Worm (Caenorhabditis elegans) whole organism, L4 larva: ENCODE results near the gene poml-1.

Experiments
- F10B5.3 ChIP-seq: sonication (generic microtip); optimal IDR thresholded peaks from 2 replicates; lab custom pipeline; 2016; ENCODE audit warnings: mild to moderate bottlenecking, missing genetic modification characterization, missing compliant biosample characterization
- F49E8.2 ChIP-seq: sonication (generic microtip); optimal IDR thresholded peaks from 2 replicates; lab custom pipeline; 2016; ENCODE audit warnings: missing compliant biosample characterization, mild to moderate bottlenecking, missing genetic modification characterization, borderline replicate concordance
- R02D3.7 ChIP-seq: fragments of 150-350 bp; sonication (generic microtip); optimal IDR thresholded peaks from 3 replicates; lab custom pipeline; 2014; ENCODE audit warnings: missing biosample characterization, missing genetic modification characterization
- T20F7.1 ChIP-seq: fragments of 200-800 bp; sonication (Bioruptor generic); optimal IDR thresholded peaks from 2 replicates; lab custom pipeline; 2018; ENCODE audit warnings: mild to moderate bottlenecking, missing genetic modification characterization, missing compliant biosample characterization
- T26A8.4 ChIP-seq: fragments of 200-800 bp; sonication (Bioruptor generic); IDR thresholded peaks from 2 replicates; pipeline ENCODE4 v1.3.6; 2022; ENCODE audit warnings: missing genetic modification characterization, missing compliant biosample characterization
- Y105C5A.15 ChIP-seq: fragments of 200-800 bp; sonication (Bioruptor generic); IDR thresholded peaks from 2 replicates; pipeline ENCODE4 v1.3.6; 2022; ENCODE audit warnings: missing genetic modification characterization, missing compliant biosample characterization
- Y75B8A.6 ChIP-seq: fragments of 200-800 bp; sonication (Bioruptor generic); IDR thresholded peaks from 2 replicates; pipeline ENCODE4 v1.3.6; 2022; ENCODE audit warnings: missing genetic modification reagents, missing genetic modification characterization, missing compliant biosample characterization
- ZK546.5 ChIP-seq, 2 experiments: sonication (generic microtip); optimal IDR thresholded peaks; 2 replicates each; lab custom pipeline; 2017; ENCODE audit warnings: missing biosample characterization in 2 of 2, missing genetic modification characterization in 2 of 2
- aly-2 ChIP-seq: sonication (generic microtip); optimal IDR thresholded peaks from 2 replicates; lab custom pipeline; 2018; ENCODE audit warnings: missing biosample characterization, missing genetic modification characterization
- arid-1 ChIP-seq: fragments of 200-800 bp; sonication (Bioruptor generic); conservative IDR thresholded peaks from 2 replicates; pipeline ENCODE4 v1.3.6; 2022; ENCODE audit warnings: missing genetic modification reagents, missing genetic modification characterization, missing compliant biosample characterization
- attf-4 ChIP-seq: sonication (generic microtip); optimal IDR thresholded peaks from 3 replicates; lab custom pipeline; 2017; ENCODE audit warnings: missing biosample characterization, missing genetic modification characterization
- ceh-32 ChIP-seq: sonication (generic microtip); optimal IDR thresholded peaks from 2 replicates; lab custom pipeline; 2016; ENCODE audit warnings: mild to moderate bottlenecking, missing genetic modification characterization, missing compliant biosample characterization; ENCODE audit not compliant: poor library complexity
- ceh-44 ChIP-seq: fragments of 200-800 bp; sonication (Bioruptor generic); IDR thresholded peaks from 2 replicates; pipeline ENCODE4 v1.3.6; 2022; ENCODE audit warnings: missing genetic modification reagents, missing genetic modification characterization, missing compliant biosample characterization
- daf-16 ChIP-seq, 3 experiments: sonication (generic microtip); optimal IDR thresholded peaks; 2 replicates each; lab custom pipeline; 2016 to 2017; ENCODE audit warnings: missing genetic modification characterization in 3 of 3, missing genetic modification reagents in 3 of 3, mild to moderate bottlenecking in 2 of 3, missing compliant biosample characterization in 2 of 3, missing biosample characterization in 1 of 3, moderate library complexity in 1 of 3
- daf-19 ChIP-seq: fragments of 200-800 bp; sonication (Bioruptor generic); conservative IDR thresholded peaks from 2 replicates; pipeline ENCODE4 v1.3.6; 2022; ENCODE audit warnings: missing genetic modification characterization, missing compliant biosample characterization
- dmd-6 ChIP-seq: fragments of 200-800 bp; sonication (Bioruptor generic); IDR thresholded peaks from 2 replicates; pipeline ENCODE4 v1.3.6; 2022; ENCODE audit warnings: missing genetic modification reagents, missing genetic modification characterization, missing compliant biosample characterization
- dmd-8 ChIP-seq: fragments of 200-800 bp; sonication (Bioruptor generic); IDR thresholded peaks from 2 replicates; pipeline ENCODE4 v1.3.6; 2022; ENCODE audit warnings: missing genetic modification characterization, missing compliant biosample characterization
- dpl-1 ChIP-seq: fragments of 150-350 bp; optimal IDR thresholded peaks from 2 replicates; lab custom pipeline; 2014; ENCODE audit warnings: missing biosample characterization, missing genetic modification reagents, missing genetic modification characterization
- dve-1 ChIP-seq: sonication (generic microtip); optimal IDR thresholded peaks from 2 replicates; lab custom pipeline; 2017; ENCODE audit warnings: antibody characterized with exemption, mild to moderate bottlenecking, missing genetic modification characterization, missing compliant biosample characterization; ENCODE audit not compliant: insufficient read depth
- fos-1 ChIP-seq: fragments of 150-350 bp; optimal IDR thresholded peaks from 2 replicates; lab custom pipeline; 2014; ENCODE audit warnings: missing biosample characterization, missing genetic modification characterization
- gei-8 ChIP-seq: fragments of 200-800 bp; sonication (Bioruptor generic); optimal IDR thresholded peaks from 2 replicates; lab custom pipeline; 2018; ENCODE audit warnings: mild to moderate bottlenecking, missing genetic modification characterization, missing compliant biosample characterization
- hlh-30 ChIP-seq: sonication (generic microtip); optimal IDR thresholded peaks from 2 replicates; lab custom pipeline; 2017; ENCODE audit warnings: antibody characterized with exemption, mild to moderate bottlenecking, missing genetic modification characterization, missing compliant biosample characterization; ENCODE audit not compliant: insufficient read depth
- lin-1 ChIP-seq: fragments of 200-800 bp; sonication (Bioruptor generic); IDR thresholded peaks from 2 replicates; pipeline ENCODE4 v1.3.6; 2022; ENCODE audit warnings: missing genetic modification reagents, missing genetic modification characterization, missing compliant biosample characterization
- lin-13 ChIP-seq: fragments of 150-350 bp; optimal IDR thresholded peaks from 2 replicates; lab custom pipeline; 2014; ENCODE audit warnings: missing biosample characterization, missing genetic modification reagents, missing genetic modification characterization
- lin-15B ChIP-seq: fragments of 150-350 bp; sonication (generic microtip); optimal IDR thresholded peaks from 3 replicates; lab custom pipeline; 2014; ENCODE audit warnings: missing biosample characterization, missing genetic modification characterization
- lin-38 ChIP-seq: fragments of 200-800 bp; sonication (Bioruptor generic); IDR thresholded peaks from 2 replicates; pipeline ENCODE4 v1.3.6; 2022; ENCODE audit warnings: missing genetic modification reagents, missing genetic modification characterization, missing compliant biosample characterization
- lin-39 ChIP-seq: fragments of 150-350 bp; optimal IDR thresholded peaks from 2 replicates; lab custom pipeline; 2014; ENCODE audit warnings: missing biosample characterization, missing genetic modification reagents, missing genetic modification characterization
- lir-3 ChIP-seq: sonication (generic microtip); optimal IDR thresholded peaks from 2 replicates; lab custom pipeline; 2016; ENCODE audit warnings: mild to moderate bottlenecking, missing genetic modification characterization, missing compliant biosample characterization
- lsy-2 ChIP-seq, 2 experiments: fragments of 150-350 bp in 1 of 2; sonication (generic microtip) in 1 of 2; optimal IDR thresholded peaks; 2 replicates each; lab custom pipeline; 2014 to 2017; ENCODE audit warnings: missing biosample characterization in 2 of 2, missing genetic modification characterization in 2 of 2
- mdl-1 ChIP-seq, 2 experiments: fragments of 150-350 bp in 1 of 2; sonication (generic microtip) in 1 of 2; optimal IDR thresholded peaks; 2 replicates each; lab custom pipeline; 2014 to 2017; ENCODE audit warnings: missing biosample characterization in 2 of 2, missing genetic modification characterization in 2 of 2
- mep-1 ChIP-seq: fragments of 150-350 bp; sonication (generic microtip); optimal IDR thresholded peaks from 3 replicates; lab custom pipeline; 2014; ENCODE audit warnings: missing biosample characterization, missing genetic modification characterization
- mes-2 ChIP-seq: sonication (generic microtip); optimal IDR thresholded peaks from 2 replicates; lab custom pipeline; 2016; ENCODE audit warnings: missing genotype, mild to moderate bottlenecking, missing genetic modification characterization, missing compliant biosample characterization; ENCODE audit not compliant: poor library complexity, severe bottlenecking
- mxl-3 ChIP-seq: fragments of 200-800 bp; sonication (Bioruptor generic); optimal IDR thresholded peaks from 2 replicates; lab custom pipeline; 2018; ENCODE audit warnings: mild to moderate bottlenecking, missing genetic modification characterization, missing compliant biosample characterization
- nhr-10 ChIP-seq: fragments of 150-350 bp; optimal IDR thresholded peaks from 2 replicates; lab custom pipeline; 2014; ENCODE audit warnings: missing biosample characterization, missing genetic modification characterization
- nhr-102 ChIP-seq: sonication (generic microtip); optimal IDR thresholded peaks from 2 replicates; lab custom pipeline; 2016; ENCODE audit warnings: mild to moderate bottlenecking, missing genetic modification characterization, moderate library complexity, missing compliant biosample characterization
- nhr-237 ChIP-seq: sonication (generic microtip); optimal IDR thresholded peaks from 2 replicates; lab custom pipeline; 2017; ENCODE audit warnings: missing biosample characterization, missing genetic modification characterization
- nhr-28 ChIP-seq: fragments of 150-350 bp; optimal IDR thresholded peaks from 2 replicates; lab custom pipeline; 2014; ENCODE audit warnings: missing biosample characterization, missing genetic modification characterization
- nhr-41 ChIP-seq: fragments of 200-800 bp; sonication (Bioruptor generic); IDR thresholded peaks from 2 replicates; pipeline ENCODE4 v1.3.6; 2022; ENCODE audit warnings: missing genetic modification reagents, missing genetic modification characterization, missing compliant biosample characterization
- nhr-48 ChIP-seq: sonication (generic microtip); optimal IDR thresholded peaks from 2 replicates; lab custom pipeline; 2016; ENCODE audit warnings: mild to moderate bottlenecking, missing genetic modification characterization, missing compliant biosample characterization
- nhr-6 ChIP-seq: fragments of 150-350 bp; optimal IDR thresholded peaks from 2 replicates; lab custom pipeline; 2014; ENCODE audit warnings: missing biosample characterization, missing genetic modification characterization
- pha-4 ChIP-seq, 2 experiments: fragments of 150-350 bp in 1 of 2; fragments of 200-800 bp in 1 of 2; sonication (Bioruptor generic) in 1 of 2; IDR thresholded peaks in 1 of 2; optimal IDR thresholded peaks in 1 of 2; 2 replicates each; pipeline versions ENCODE4 v1.3.6 to Lab custom; 2014 to 2022; ENCODE audit warnings: missing genetic modification characterization in 2 of 2, missing genetic modification reagents in 2 of 2, missing biosample characterization in 1 of 2, missing compliant biosample characterization in 1 of 2
- php-3 ChIP-seq: fragments of 200-800 bp; sonication (Bioruptor generic); IDR thresholded peaks from 2 replicates; pipeline ENCODE4 v1.3.6; 2022; ENCODE audit warnings: missing genetic modification reagents, missing genetic modification characterization, missing compliant biosample characterization
- set-16 ChIP-seq: fragments of 200-800 bp; sonication (Bioruptor generic); IDR thresholded peaks from 2 replicates; pipeline ENCODE4 v1.3.6; 2022; ENCODE audit warnings: missing genetic modification reagents, missing genetic modification characterization, missing compliant biosample characterization
- snpc-4 ChIP-seq: fragments of 150-350 bp; optimal IDR thresholded peaks from 2 replicates; lab custom pipeline; 2014; ENCODE audit warnings: missing biosample characterization, missing genetic modification characterization
- spr-3 ChIP-seq: fragments of 200-800 bp; sonication (Bioruptor generic); optimal IDR thresholded peaks from 2 replicates; lab custom pipeline; 2018; ENCODE audit warnings: mild to moderate bottlenecking, missing genetic modification characterization, missing compliant biosample characterization
- unc-130 ChIP-seq: sonication (generic microtip); optimal IDR thresholded peaks from 2 replicates; lab custom pipeline; 2016; ENCODE audit warnings: missing genetic modification reagents, missing genetic modification characterization, missing compliant biosample characterization
- unc-39 ChIP-seq: sonication (generic microtip); optimal IDR thresholded peaks from 2 replicates; lab custom pipeline; 2017; ENCODE audit warnings: missing biosample characterization, missing genetic modification characterization
- unc-62 ChIP-seq, 3 experiments: fragments of 150-350 bp in 1 of 3; sonication (generic microtip); optimal IDR thresholded peaks in 2 of 3; peaks in 1 of 3; 1 replicate in 1 of 3; 2 replicates in 2 of 3; lab custom pipeline; 2014 to 2017; ENCODE audit warnings: missing biosample characterization in 3 of 3, missing genetic modification characterization in 3 of 3, missing genetic modification reagents in 3 of 3, missing genotype in 1 of 3
- ztf-11 ChIP-seq: fragments of 150-350 bp; optimal IDR thresholded peaks from 2 replicates; lab custom pipeline; 2014; ENCODE audit warnings: missing biosample characterization, missing genetic modification characterization
- ztf-7 ChIP-seq: fragments of 150-350 bp; optimal IDR thresholded peaks from 2 replicates; lab custom pipeline; 2014; ENCODE audit warnings: missing biosample characterization, missing genetic modification characterization

The poml-1 gene

ce11 chrX:13669641-13670040, 53.1 kb downstream of the poml-1 start:
- TF ChIP-seq php-3 (GFP tag; lab: Robert Waterston, UW) (no peak), arid-1 (GFP tag; lab: Robert Waterston, UW) (no peak), mep-1 (tag; lab: Kevin White, UChicago) (peak; percentile 62), set-16 (GFP tag; lab: Robert Waterston, UW) (no peak), dve-1 (tag; lab: Kevin White, UChicago) (peak; percentile 75), lin-13 (GFP tag; lab: Kevin White, UChicago) (no peak), T20F7.1 (GFP tag; lab: Kevin White, UChicago) (no peak), lin-38 (no peak), dpl-1 (GFP tag; lab: Kevin White, UChicago) (peak; percentile 74), F49E8.2 (no peak), ztf-11 (tag; lab: Kevin White, UChicago) (no peak), nhr-6 (tag; lab: Kevin White, UChicago) (no peak), snpc-4 (tag; lab: Kevin White, UChicago) (no peak), lin-15B (tag; lab: Kevin White, UChicago) (no peak), lin-39 (no peak), nhr-41 (GFP tag; lab: Robert Waterston, UW) (no peak), ceh-32 (no peak), nhr-10 (no peak), attf-4 (tag; lab: Kevin White, UChicago) (no peak), nhr-102 (tag; lab: Kevin White, UChicago) (no peak), F10B5.3 (no peak), mdl-1 (tag; optimal IDR thresholded peaks at IDR 0.05; lab: Kevin White, UChicago) (no peak), nhr-237 (tag; lab: Kevin White, UChicago) (no peak), lsy-2 (tag; optimal IDR thresholded peaks at IDR 0.05; lab: Kevin White, UChicago) (peak in 1 of 2 experiments; percentile 44), dmd-6 (GFP tag; lab: Robert Waterston, UW) (peak; percentile 10; the same call in 1 of the 2 replicates), Y75B8A.6 (GFP tag; lab: Robert Waterston, UW) (no peak), ztf-7 (tag; lab: Kevin White, UChicago) (no peak), aly-2 (tag; lab: Kevin White, UChicago) (no peak), dmd-8 (GFP tag; lab: Robert Waterston, UW) (no peak), ceh-44 (GFP tag; lab: Robert Waterston, UW) (no peak), lir-3 (tag; lab: Kevin White, UChicago) (no peak), pha-4 (GFP tag; IDR thresholded peaks at IDR 0.05; lab: Robert Waterston, UW) (peak; percentile 53; the same call in 1 of the 2 replicates), pha-4 (tag; optimal IDR thresholded peaks at IDR 0.05; lab: Kevin White, UChicago) (peak; percentile 65), unc-39 (no peak), daf-19 (GFP tag; lab: Robert Waterston, UW) (no peak), fos-1 (tag; lab: Kevin White, UChicago) (no peak), hlh-30 (tag; lab: Kevin White, UChicago) (peak; percentile 5), mes-2 (tag; lab: Kevin White, UChicago) (peak; percentile 63), unc-62 (GFP tag; optimal IDR thresholded peaks at IDR 0.05 in 1 of 2; lab: Kevin White, UChicago) (no peak), unc-62 (tag; optimal IDR thresholded peaks at IDR 0.05; lab: Kevin White, UChicago) (no peak), unc-130 (no peak), spr-3 (GFP tag; lab: Kevin White, UChicago) (no peak), nhr-28 (tag; lab: Kevin White, UChicago) (peak; percentile 57), T26A8.4 (GFP tag; lab: Robert Waterston, UW) (no peak), daf-16 (GFP tag; optimal IDR thresholded peaks at IDR 0.05; lab: Kevin White, UChicago) (no peak), daf-16 (tag; optimal IDR thresholded peaks at IDR 0.05; lab: Kevin White, UChicago) (peak; percentile 96), mxl-3 (GFP tag; lab: Kevin White, UChicago) (no peak), Y105C5A.15 (GFP tag; lab: Robert Waterston, UW) (no peak), ZK546.5 (tag; optimal IDR thresholded peaks at IDR 0.05; lab: Kevin White, UChicago) (no peak), lin-1 (GFP tag; lab: Robert Waterston, UW) (no peak), gei-8 (GFP tag; lab: Kevin White, UChicago) (no peak), nhr-48 (tag; lab: Kevin White, UChicago) (no peak), R02D3.7 (no peak)
